Worm (Caenorhabditis elegans): ENCODE data around the gene R13D7.2.
A peak's percentile ranks its signal among the peaks of the same experiment; 100 is the strongest.

Gene R13D7.2

ce11 chrV:7436911-7437310, 27.2 kb downstream of the R13D7.2 start (continued):
- TF ChIP-seq ZK185.1 (tag; optimal IDR thresholded peaks at IDR 0.05; ENCODE audit: poor library complexity, severe bottlenecking) (peak; percentile 65), lag-1 (GFP tag; IDR thresholded peaks at IDR 0.05) (no peak), dox-1 (GFP tag; IDR thresholded peaks at IDR 0.05) (no peak), snpc-1.3 (tag; optimal IDR thresholded peaks at IDR 0.05; ENCODE audit: insufficient read depth) (no peak), cebp-1 (GFP tag; IDR thresholded peaks at IDR 0.05) (0 out of 2 replicates have a peak, but pooled peaks have one; percentile 21), cebp-1 (tag; optimal IDR thresholded peaks at IDR 0.05) (no peak), nhr-179 (tag; optimal IDR thresholded peaks at IDR 0.05) (no peak), F57A8.1 (GFP tag; optimal IDR thresholded peaks at IDR 0.05) (no peak), repo-1 (tag; optimal IDR thresholded peaks at IDR 0.05) (no peak), madf-6 (GFP tag; IDR thresholded peaks at IDR 0.05) (0 out of 2 replicates have a peak, but pooled peaks have one; percentile 32), lin-35 (GFP tag; optimal IDR thresholded peaks at IDR 0.05) (no peak), mcd-1 (GFP tag; IDR thresholded peaks at IDR 0.05) (no peak), snpc-4 (GFP tag; optimal IDR thresholded peaks at IDR 0.05) (no peak), snpc-4 (tag; optimal IDR thresholded peaks at IDR 0.05) (no peak)

DNA sequence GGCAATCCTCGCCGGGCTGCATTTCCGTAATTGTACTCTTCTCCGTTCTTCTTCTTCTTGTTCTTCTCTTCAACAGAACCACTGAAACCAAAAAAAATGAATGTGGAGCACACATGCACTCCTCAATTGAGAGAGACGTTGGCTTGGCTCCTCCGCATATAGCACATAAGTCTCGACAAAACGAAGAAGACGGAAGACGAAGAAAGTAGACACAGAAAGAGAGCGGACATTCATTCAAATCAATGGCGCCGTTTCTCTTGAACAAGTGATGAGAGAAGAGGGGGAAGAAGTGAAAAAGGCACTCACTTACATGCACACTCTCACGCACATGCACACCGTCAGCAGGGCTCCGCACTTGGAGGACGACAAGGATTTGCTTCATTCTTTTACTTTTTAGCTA, 27.8 kb downstream of the R13D7.2 start, which contains the start of gene F25E5.9:
Gene F25E5.9 (minus strand): TSS at position 382 of the 400 bp plus-strand sequence.
- TF ChIP-seq mel-28 (tag; optimal IDR thresholded peaks at IDR 0.05; ENCODE audit: borderline replicate concordance) (no peak), T26A5.8 (tag; optimal IDR thresholded peaks at IDR 0.05) (no peak), Y53F4B.3 (GFP tag; IDR thresholded peaks at IDR 0.05) (no peak), Y67H2A.10 (GFP tag; conservative IDR thresholded peaks at IDR 0.05) (no peak), ztf-6 (GFP tag; IDR thresholded peaks at IDR 0.05) (no peak), sptf-2 (GFP tag; optimal IDR thresholded peaks at IDR 0.05) (no peak), chd-7 (tag; optimal IDR thresholded peaks at IDR 0.05) (no peak), sea-2 (GFP tag; IDR thresholded peaks at IDR 0.05) (no peak), ama-1 (optimal IDR thresholded peaks at IDR 0.05) (no peak), ama-1 (GFP tag; optimal IDR thresholded peaks at IDR 0.05) (no peak), K11D2.4 (GFP tag; IDR thresholded peaks at IDR 0.05) (0 out of 2 replicates have a peak, but pooled peaks have one; percentile 16), mxl-1 (tag; optimal IDR thresholded peaks at IDR 0.05) (no peak), F52B5.7 (tag; optimal IDR thresholded peaks at IDR 0.05) (peak; percentile 10), tlf-1 (GFP tag; optimal IDR thresholded peaks at IDR 0.05) (no peak), F10E7.11 (tag; optimal IDR thresholded peaks at IDR 0.05) (peak; percentile 63), mcd-1 (GFP tag; IDR thresholded peaks at IDR 0.05) (peak; percentile 18; the same call in 1 of the 2 replicates), unc-62 (GFP tag; optimal IDR thresholded peaks at IDR 0.05) (no peak), hlh-26 (GFP tag; conservative IDR thresholded peaks at IDR 0.05) (no peak), let-607 (tag; optimal IDR thresholded peaks at IDR 0.05) (no peak), egl-44 (GFP tag; IDR thresholded peaks at IDR 0.05) (no peak)

DNA sequence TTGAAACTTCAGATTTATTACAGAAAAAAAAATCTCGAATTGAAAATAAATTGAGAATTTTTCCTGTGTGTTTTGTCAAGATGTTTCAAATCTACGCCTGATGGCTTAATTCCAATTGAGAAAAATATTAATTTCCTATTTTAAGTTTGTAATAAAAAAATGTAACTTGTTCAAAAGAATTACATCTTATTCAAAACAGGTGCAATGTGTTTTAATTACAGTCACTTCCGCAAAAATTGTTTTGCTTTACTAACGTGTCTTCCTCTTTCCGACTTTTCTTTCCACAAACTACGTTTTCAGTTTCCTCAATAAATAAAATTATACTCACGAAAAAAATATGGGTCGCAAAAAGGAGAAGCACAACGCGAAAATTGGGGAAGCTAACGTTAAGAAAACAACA, 28.3 kb downstream of the R13D7.2 start, which contains the start of gene F25E5.16:
Gene F25E5.16 (plus strand): TSS at position 301 of the 400 bp plus-strand sequence.
- TF ChIP-seq unc-62 (GFP tag; optimal IDR thresholded peaks at IDR 0.05) (no peak), nhr-120 (GFP tag; IDR thresholded peaks at IDR 0.05) (no peak), efl-1 (GFP tag; optimal IDR thresholded peaks at IDR 0.05) (no peak), cebp-2 (GFP tag; IDR thresholded peaks at IDR 0.05) (no peak), C17E4.6 (GFP tag; IDR thresholded peaks at IDR 0.05) (no peak), F57C9.4 (tag; optimal IDR thresholded peaks at IDR 0.05) (no peak)

All from whole organism, young adult.